Fruit fly (Drosophila melanogaster) whole organism, embryonic: Measurements from ENCODE around the gene Duba.

Source experiments
- CG17361 ChIP-seq: fragments of 200-800 bp; sonication (Bioruptor generic); IDR thresholded peaks from 3 replicates; pipeline ENCODE4 v1.3.6; 2022; ENCODE audit warnings: missing biosample characterization, missing genetic modification characterization
- CG18262 ChIP-seq: fragments of 200-800 bp; optimal IDR thresholded peaks from 3 replicates; lab custom pipeline; 2019; ENCODE audit warnings: missing biosample characterization, mild to moderate bottlenecking, missing genetic modification characterization, moderate library complexity
- CG9932 ChIP-seq: fragments of 200-800 bp; sonication (Bioruptor generic); IDR thresholded peaks from 2 replicates; pipeline ENCODE4 v1.3.6; 2022; ENCODE audit warnings: missing biosample characterization, missing genetic modification characterization
- chn ChIP-seq: fragments of 200-800 bp; sonication (Bioruptor generic); optimal IDR thresholded peaks from 2 replicates; lab custom pipeline; 2016; ENCODE audit warnings: missing biosample characterization, missing genetic modification characterization

dm6 chr3L:11624281-11624680, 15.0 kb upstream of the Duba start, which contains the start of gene Akr1B:
- TF ChIP-seq CG18262 (tag; lab: Kevin White, UChicago): no peak
- no peak for TF ChIP-seq chn
- TF ChIP-seq CG17361: no peak
- TF ChIP-seq CG9932 (GFP tag; lab: Robert Waterston, UW): no peak
